Fruit fly (Drosophila melanogaster): ENCODE measurements around the gene Cog7.

Cog7 gene

DNA sequence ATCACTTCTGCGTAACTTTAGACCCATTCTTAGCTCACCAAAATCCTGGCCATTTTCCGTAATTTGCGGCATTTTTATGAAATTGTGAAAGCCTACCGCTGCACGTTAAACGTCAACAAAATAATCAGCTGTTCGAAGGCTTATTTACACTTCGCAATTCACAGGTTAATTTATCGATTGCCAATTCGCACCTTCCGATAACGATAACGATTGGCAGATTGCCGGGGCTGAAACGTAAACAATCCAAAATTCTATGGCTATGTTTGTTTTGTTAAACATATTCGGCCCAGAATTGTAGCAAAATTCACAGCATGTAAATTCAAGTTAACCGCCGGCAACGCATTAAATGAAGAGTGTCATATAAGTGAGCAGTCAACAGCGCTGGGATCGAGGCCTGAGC is 2.9 kb upstream of the Cog7 start, which contains the start of the genes eIF2Balpha and Vps13B (continued):
- TF ChIP-seq CG14667 (GFP tag; IDR thresholded peaks at IDR 0.05) (no peak), amos (GFP tag; IDR thresholded peaks at IDR 0.05; ENCODE audit: partially characterized antibody) (peak; percentile 70), maf-S (GFP tag; optimal IDR thresholded peaks at IDR 0.05) (no peak), Mad (GFP tag; optimal IDR thresholded peaks at IDR 0.05) (no peak), wor (GFP tag; IDR thresholded peaks at IDR 0.05) (0 out of 2 replicates have a peak, but pooled peaks have one; percentile 19), CG15479 (GFP tag; optimal IDR thresholded peaks at IDR 0.05) (no peak), fu2 (GFP tag; optimal IDR thresholded peaks at IDR 0.05) (no peak), CG34422 (GFP tag; IDR thresholded peaks at IDR 0.05) (peak; percentile 61; the same call in 1 of the 3 replicates), Oli (tag; optimal IDR thresholded peaks at IDR 0.05) (no peak), Oaz (GFP tag; IDR thresholded peaks at IDR 0.05) (0 out of 2 replicates have a peak, but pooled peaks have one; percentile 39), Stat92E (GFP tag; optimal IDR thresholded peaks at IDR 0.05) (no peak), sim (GFP tag; IDR thresholded peaks at IDR 0.05) (no peak), CG9437 (GFP tag; optimal IDR thresholded peaks at IDR 0.05) (peak; percentile 49), az2 (GFP tag; optimal IDR thresholded peaks at IDR 0.05) (no peak), ewg (GFP tag; optimal IDR thresholded peaks at IDR 0.05) (no peak), bab2 (GFP tag; optimal IDR thresholded peaks at IDR 0.05) (no peak), inv (GFP tag; IDR thresholded peaks at IDR 0.05; ENCODE audit: partially characterized antibody) (peak; percentile 61; the same call in 1 of the 2 replicates), so (GFP tag; IDR thresholded peaks at IDR 0.05) (peak; percentile 35; the same call in 1 of the 3 replicates), CG13424 (tag; optimal IDR thresholded peaks at IDR 0.05) (no peak), CG2120 (GFP tag; optimal IDR thresholded peaks at IDR 0.05) (no peak), CG7963 (GFP tag; IDR thresholded peaks at IDR 0.05; ENCODE audit: partially characterized antibody) (peak; percentile 96), Ssrp (tag; optimal IDR thresholded peaks at IDR 0.05) (no peak), pan (optimal IDR thresholded peaks at IDR 0.05) (no peak), pan (GFP tag; optimal IDR thresholded peaks at IDR 0.05 in 1 of 2, IDR thresholded peaks at IDR 0.05 in 1 of 2) (no peak), klu (GFP tag; IDR thresholded peaks at IDR 0.05) (no peak), CG17359 (tag; optimal IDR thresholded peaks at IDR 0.05) (no peak), CG13287 (GFP tag; IDR thresholded peaks at IDR 0.05; ENCODE audit: partially characterized antibody) (peak; percentile 86), lilli (GFP tag; optimal IDR thresholded peaks at IDR 0.05) (no peak), CG3838 (GFP tag; optimal IDR thresholded peaks at IDR 0.05) (no peak), Sox100B (GFP tag; optimal IDR thresholded peaks at IDR 0.05) (no peak), zen2 (GFP tag; IDR thresholded peaks at IDR 0.05; ENCODE audit: partially characterized antibody) (peak; percentile 100), CG17328 (GFP tag; IDR thresholded peaks at IDR 0.05) (no peak), bigmax (GFP tag; optimal IDR thresholded peaks at IDR 0.05) (peak; percentile 80), Sin3A (optimal IDR thresholded peaks at IDR 0.05) (peak; percentile 12), CG18599 (GFP tag; optimal IDR thresholded peaks at IDR 0.05) (no peak), ara (GFP tag; IDR thresholded peaks at IDR 0.05) (peak; percentile 36; the same call in 1 of the 2 replicates), run (tag; optimal IDR thresholded peaks at IDR 0.05) (no peak), vvl (GFP tag; IDR thresholded peaks at IDR 0.05) (no peak), Scr (GFP tag; IDR thresholded peaks at IDR 0.05; ENCODE audit: partially characterized antibody) (peak; percentile 70), CG17829 (tag; optimal IDR thresholded peaks at IDR 0.05) (no peak), CG7372 (GFP tag; IDR thresholded peaks at IDR 0.05) (no peak), fd102C (GFP tag; optimal IDR thresholded peaks at IDR 0.05) (no peak), CG34376 (GFP tag; optimal IDR thresholded peaks at IDR 0.05) (no peak), gfzf (GFP tag; optimal IDR thresholded peaks at IDR 0.05) (peak; percentile 18), TFAM (GFP tag; optimal IDR thresholded peaks at IDR 0.05) (no peak), mirr (GFP tag; optimal IDR thresholded peaks at IDR 0.05) (no peak), CG15514 (GFP tag; optimal IDR thresholded peaks at IDR 0.05) (no peak), hbn (GFP tag; IDR thresholded peaks at IDR 0.05; ENCODE audit: partially characterized antibody) (peak; percentile 68), CG30403 (GFP tag; optimal IDR thresholded peaks at IDR 0.05) (no peak), CG8281 (tag; optimal IDR thresholded peaks at IDR 0.05) (no peak), CG9797 (GFP tag; optimal IDR thresholded peaks at IDR 0.05) (no peak)

All from whole organism, embryonic.